Worm (Caenorhabditis elegans) whole organism, L3 larva: Measurements from ENCODE around the gene sar-1.
A peak's percentile ranks its signal among the peaks of the same experiment; 100 is the strongest.

Experiments
- ama-1 ChIP-seq: fragments of 150-350 bp; optimal IDR thresholded peaks from 2 replicates; lab custom pipeline; 2018
- ceh-28 ChIP-seq: fragments of 150-350 bp; optimal IDR thresholded peaks from 2 replicates; lab custom pipeline; 2014; ENCODE audit warnings: missing biosample characterization, missing genetic modification reagents, missing genetic modification characterization
- daf-12 ChIP-seq: fragments of 150-350 bp; optimal IDR thresholded peaks from 2 replicates; lab custom pipeline; 2014; ENCODE audit warnings: missing biosample characterization, missing genetic modification reagents, missing genetic modification characterization
- hmg-11 ChIP-seq: sonication (generic microtip); optimal IDR thresholded peaks from 2 replicates; lab custom pipeline; 2016; ENCODE audit warnings: missing genetic modification characterization, missing compliant biosample characterization
- lin-39 ChIP-seq: fragments of 150-350 bp; optimal IDR thresholded peaks from 2 replicates; lab custom pipeline; 2018; ENCODE audit warnings: missing biosample characterization, missing genetic modification reagents, missing genetic modification characterization
- nhr-25 ChIP-seq: sonication (generic microtip); optimal IDR thresholded peaks from 2 replicates; lab custom pipeline; 2017; ENCODE audit warnings: missing biosample characterization, missing genetic modification characterization
- snpc-4 ChIP-seq: fragments of 150-350 bp; optimal IDR thresholded peaks from 2 replicates; lab custom pipeline; 2014; ENCODE audit warnings: missing biosample characterization, missing genetic modification characterization
- tbx-2 ChIP-seq: sonication (generic microtip); optimal IDR thresholded peaks from 2 replicates; lab custom pipeline; 2016; ENCODE audit warnings: mild to moderate bottlenecking, missing genetic modification characterization, missing compliant biosample characterization
- unc-39 ChIP-seq: sonication (generic microtip); optimal IDR thresholded peaks from 4 replicates; lab custom pipeline; 2017; ENCODE audit warnings: missing biosample characterization, missing genetic modification characterization

ce11 chrIV:4482531-4482930 is 30.6 kb downstream of the sar-1 start, which contains the start of gene M01H9.4:
- TF ChIP-seq hmg-11 (no peak), tbx-2 (tag; lab: Kevin White, UChicago) (no peak), snpc-4 (tag; lab: Kevin White, UChicago) (no peak), ama-1 (no peak), unc-39 (no peak), ceh-28 (tag; lab: Kevin White, UChicago) (peak; percentile 60), daf-12 (tag; lab: Kevin White, UChicago) (no peak), lin-39 (tag; lab: Kevin White, UChicago) (no peak), nhr-25 (no peak)
